Fruit fly (Drosophila melanogaster) whole organism, adult: ENCODE results near the gene Edc3.
A peak's percentile ranks its signal among the peaks of the same experiment; 100 is the strongest.

Experiments used
- CG11617 ChIP-seq: fragments of 200-800 bp; sonication (Bioruptor generic); optimal IDR thresholded peaks from 2 replicates; lab custom pipeline; 2017; ENCODE audit warnings: mild to moderate bottlenecking, missing biosample characterization, missing genetic modification reagents, missing genetic modification characterization
- CG12768 ChIP-seq: fragments of 200-800 bp; sonication (Bioruptor generic); optimal IDR thresholded peaks from 2 replicates; lab custom pipeline; 2017; ENCODE audit warnings: missing biosample characterization, missing genetic modification characterization, mild to moderate bottlenecking, moderate library complexity, missing genetic modification reagents
- CG14711 ChIP-seq: fragments of 200-800 bp; sonication (Bioruptor generic); optimal IDR thresholded peaks from 2 replicates; lab custom pipeline; 2018; ENCODE audit warnings: missing biosample characterization, mild to moderate bottlenecking, missing genetic modification characterization, moderate library complexity
- CG1620 ChIP-seq: fragments of 200-800 bp; sonication (Bioruptor generic); optimal IDR thresholded peaks from 2 replicates; lab custom pipeline; 2016; ENCODE audit warnings: missing biosample characterization, missing genetic modification characterization
- CG33017 ChIP-seq: fragments of 200-800 bp; sonication (Bioruptor generic); optimal IDR thresholded peaks from 2 replicates; lab custom pipeline; 2018; ENCODE audit warnings: missing biosample characterization, mild to moderate bottlenecking, missing genetic modification characterization, moderate library complexity
- CG5204 ChIP-seq: fragments of 200-800 bp; sonication (Bioruptor generic); optimal IDR thresholded peaks from 2 replicates; lab custom pipeline; 2016; ENCODE audit warnings: missing biosample characterization, missing genetic modification characterization
- CG7045 ChIP-seq: fragments of 200-800 bp; sonication (Bioruptor generic); optimal IDR thresholded peaks from 2 replicates; lab custom pipeline; 2017; ENCODE audit warnings: missing biosample characterization, mild to moderate bottlenecking, missing genetic modification characterization
- CG7101 ChIP-seq: fragments of 200-800 bp; sonication (Bioruptor generic); optimal IDR thresholded peaks from 2 replicates; lab custom pipeline; 2018; ENCODE audit warnings: missing biosample characterization, mild to moderate bottlenecking, missing genetic modification characterization, moderate library complexity
- Clk ChIP-seq: fragments of 200-800 bp; sonication (Bioruptor generic); optimal IDR thresholded peaks from 2 replicates; lab custom pipeline; 2017; ENCODE audit warnings: missing biosample characterization, missing genetic modification characterization
- Crg-1 ChIP-seq: fragments of 200-800 bp; sonication (Bioruptor generic); optimal IDR thresholded peaks from 2 replicates; lab custom pipeline; 2016; ENCODE audit warnings: missing biosample characterization, missing genetic modification characterization
- Hr96 ChIP-seq: fragments of 200-800 bp; sonication (Bioruptor generic); optimal IDR thresholded peaks from 2 replicates; lab custom pipeline; 2016; ENCODE audit warnings: missing biosample characterization, missing genetic modification characterization
- Mnt ChIP-seq: fragments of 200-800 bp; sonication (Bioruptor generic); optimal IDR thresholded peaks from 2 replicates; lab custom pipeline; 2016; ENCODE audit warnings: missing biosample characterization, mild to moderate bottlenecking, missing genetic modification characterization
- bab1 ChIP-seq: fragments of 200-800 bp; sonication (Bioruptor generic); optimal IDR thresholded peaks from 3 replicates; lab custom pipeline; 2019; ENCODE audit warnings: missing biosample characterization, mild to moderate bottlenecking, missing genetic modification characterization, moderate library complexity
- cic ChIP-seq: fragments of 200-800 bp; sonication (Bioruptor generic); optimal IDR thresholded peaks from 2 replicates; lab custom pipeline; 2017; ENCODE audit warnings: missing biosample characterization, mild to moderate bottlenecking, missing genetic modification characterization, moderate library complexity
- cnc ChIP-seq, 2 experiments: fragments of >200 bp; optimal IDR thresholded peaks; 2 replicates each; lab custom pipeline; 2017
- kay ChIP-seq: fragments of 200-800 bp; sonication (Bioruptor generic); peaks from one replicate; lab custom pipeline; 2016; ENCODE audit warnings: missing biosample characterization, missing genetic modification characterization, borderline replicate concordance
- ovo ChIP-seq: fragments of 200-800 bp; sonication (Bioruptor generic); optimal IDR thresholded peaks from 2 replicates; lab custom pipeline; 2016; ENCODE audit warnings: missing biosample characterization, missing genetic modification characterization
- pad ChIP-seq: fragments of 200-800 bp; sonication (Bioruptor generic); optimal IDR thresholded peaks from 3 replicates; lab custom pipeline; 2017; ENCODE audit warnings: missing biosample characterization, missing genetic modification characterization, mild to moderate bottlenecking, moderate library complexity, missing genetic modification reagents
- tj ChIP-seq: fragments of 200-800 bp; sonication (Bioruptor generic); optimal IDR thresholded peaks from 3 replicates; lab custom pipeline; 2017; ENCODE audit warnings: missing biosample characterization, mild to moderate bottlenecking, missing genetic modification characterization, moderate library complexity
- toe ChIP-seq: fragments of 200-800 bp; sonication (Bioruptor generic); optimal IDR thresholded peaks from 2 replicates; lab custom pipeline; 2016; ENCODE audit warnings: missing biosample characterization, missing genetic modification characterization

The Edc3 gene

DNA sequence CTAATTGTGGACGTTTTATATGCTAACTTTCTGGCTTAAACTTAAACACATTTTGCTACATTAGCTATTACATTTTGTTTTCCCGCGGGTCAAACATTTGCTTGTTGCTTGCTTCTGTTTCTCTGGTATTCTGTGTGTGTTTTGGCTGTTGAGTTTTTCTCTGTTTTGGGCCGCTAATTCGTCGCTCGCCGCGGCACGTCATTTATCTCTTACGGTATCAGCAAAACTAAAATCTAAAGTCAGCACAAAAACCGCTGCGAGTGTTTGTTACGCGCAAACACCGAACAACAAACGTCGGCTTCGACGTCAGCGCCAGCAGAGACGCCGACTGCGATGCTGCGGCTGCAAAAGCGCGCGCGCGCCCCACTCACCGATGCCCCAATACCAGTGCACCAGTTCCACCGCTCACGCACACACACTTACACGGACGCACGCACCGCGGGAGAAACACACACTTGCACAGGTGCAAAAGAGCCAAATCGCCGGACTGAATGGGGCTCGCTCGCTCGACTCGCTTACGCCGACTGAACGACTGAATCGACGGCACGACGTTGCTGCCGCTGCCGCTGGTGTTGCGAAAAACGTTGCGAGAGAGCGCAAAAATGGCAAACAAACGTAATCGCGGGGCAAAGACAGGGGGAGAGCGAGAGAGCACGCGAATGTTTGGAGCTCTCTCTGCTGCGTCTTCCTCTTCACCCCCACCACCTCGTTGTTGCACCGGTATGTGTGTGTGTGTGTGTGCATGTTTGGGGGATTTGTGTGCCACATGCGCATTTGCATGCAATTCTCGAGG lies 46.6 kb upstream of the Edc3 start:
- TF ChIP-seq Mnt (GFP tag; lab: Kevin White, UChicago) (peak; percentile 23), Hr96 (GFP tag; lab: Kevin White, UChicago) (peak; percentile 11), cic (GFP tag; lab: Kevin White, UChicago) (peak; percentile 63), tj (peak; percentile 97), pad (GFP tag; lab: Kevin White, UChicago) (peak; percentile 69), Clk (GFP tag; lab: Kevin White, UChicago) (no peak), toe (GFP tag; lab: Kevin White, UChicago) (no peak), CG7045 (GFP tag; lab: Kevin White, UChicago) (peak; percentile 27), CG12768 (GFP tag; lab: Kevin White, UChicago) (peak; percentile 58)

dm6 chr3L:17573823-17574222 lies 44.2 kb upstream of the Edc3 start:
- TF ChIP-seq pad (GFP tag; lab: Kevin White, UChicago) = peak; percentile 52
- peak; percentile 23 for TF ChIP-seq kay
- TF ChIP-seq cic (GFP tag; lab: Kevin White, UChicago) = peak; percentile 81
- no peak for TF ChIP-seq Crg-1 (GFP tag; lab: Kevin White, UChicago)
- TF ChIP-seq CG7101 = peak; percentile 3
- TF ChIP-seq CG5204 (GFP tag; lab: Kevin White, UChicago) = no peak
- no peak for TF ChIP-seq Hr96 (GFP tag; lab: Kevin White, UChicago)
- TF ChIP-seq CG12768 (GFP tag; lab: Kevin White, UChicago) = peak; percentile 56
- peak; percentile 62 for TF ChIP-seq tj
- TF ChIP-seq Mnt (GFP tag; lab: Kevin White, UChicago) = peak; percentile 35
- peak; percentile 0 for TF ChIP-seq ovo (GFP tag; lab: Kevin White, UChicago)

DNA sequence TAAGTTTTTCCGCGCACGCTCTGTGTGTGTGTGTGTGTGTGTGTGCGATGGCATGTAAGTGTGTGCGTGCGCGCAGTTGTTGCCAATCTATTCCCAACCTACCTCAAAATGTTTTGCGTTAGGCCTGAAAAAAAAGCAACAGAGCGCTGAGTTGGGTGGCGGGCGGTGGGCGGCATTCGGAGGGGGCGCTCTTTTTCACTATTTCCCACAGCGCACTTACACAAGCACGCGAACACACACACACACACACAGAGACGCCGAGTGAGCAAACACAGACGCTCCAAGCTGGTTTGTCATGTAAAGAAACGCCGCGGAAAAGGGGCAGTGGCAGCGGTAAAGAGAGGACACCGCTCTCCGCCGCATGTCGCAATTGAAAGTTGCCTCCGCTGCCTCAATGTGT lies 42.4 kb upstream of the Edc3 start:
- TF ChIP-seq CG7101 (no peak), CG12768 (GFP tag; lab: Kevin White, UChicago) (peak; percentile 30), cic (GFP tag; lab: Kevin White, UChicago) (peak; percentile 34), CG7045 (GFP tag; lab: Kevin White, UChicago) (peak; percentile 7), CG11617 (GFP tag; lab: Kevin White, UChicago) (no peak), bab1 (GFP tag; lab: Kevin White, UChicago) (no peak), kay (no peak), CG14711 (tag; lab: Kevin White, UChicago) (no peak), tj (peak; percentile 21)

- TF ChIP-seq cic (GFP tag; lab: Kevin White, UChicago) (no peak), ovo (GFP tag; lab: Kevin White, UChicago) (no peak), CG7101 (no peak), tj (peak; percentile 37), cnc (optimal IDR thresholded peaks at IDR 0.05; lab: Kevin White, UChicago) (no peak), CG12768 (GFP tag; lab: Kevin White, UChicago) (no peak), Hr96 (GFP tag; lab: Kevin White, UChicago) (no peak), CG33017 (tag; lab: Kevin White, UChicago) (no peak), kay (peak; percentile 83), CG1620 (GFP tag; lab: Kevin White, UChicago) (no peak), CG7045 (GFP tag; lab: Kevin White, UChicago) (no peak), CG11617 (GFP tag; lab: Kevin White, UChicago) (no peak), Mnt (GFP tag; lab: Kevin White, UChicago) (no peak), CG14711 (tag; lab: Kevin White, UChicago) (no peak), toe (GFP tag; lab: Kevin White, UChicago) (no peak), Crg-1 (GFP tag; lab: Kevin White, UChicago) (no peak)
Observed at dm6 chr3L:17570547-17570873, 40.8 kb upstream of the Edc3 start.

DNA sequence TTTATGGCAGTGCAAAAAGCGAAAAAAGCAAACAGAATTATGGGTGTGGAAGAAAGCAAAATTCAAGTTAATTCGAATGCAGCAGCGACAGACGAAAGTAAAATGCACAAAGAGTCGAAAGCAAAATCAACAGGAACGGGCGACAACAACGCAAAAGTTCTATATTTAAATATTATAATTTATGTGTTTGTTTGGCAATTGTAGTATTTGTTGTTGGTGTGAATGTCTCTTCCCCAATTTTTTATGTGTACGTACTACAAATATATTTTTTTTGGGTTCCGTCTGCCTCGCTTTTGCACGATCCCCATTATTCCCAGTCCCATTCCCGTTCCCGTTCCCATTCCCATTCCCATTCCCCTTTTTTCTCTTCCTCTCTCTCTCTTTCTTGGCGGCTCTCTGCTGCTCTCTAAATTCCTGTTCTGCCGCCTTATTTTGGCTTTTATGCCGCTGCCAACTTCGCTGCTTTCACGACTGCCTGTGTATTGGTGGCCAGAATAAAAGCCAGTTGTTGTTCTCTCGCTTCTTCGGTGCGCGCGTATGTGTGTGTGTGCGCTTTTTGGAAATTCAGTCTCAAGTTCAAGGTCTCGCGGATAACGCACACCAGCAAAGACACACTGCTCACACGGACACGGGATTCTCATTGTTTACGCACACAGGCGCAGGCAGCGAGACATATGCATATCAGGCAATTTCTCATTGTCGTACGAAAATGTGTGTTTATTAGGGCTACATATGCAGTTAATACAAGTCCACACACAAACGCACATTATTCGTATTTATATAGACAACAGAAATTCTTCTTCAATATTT lies 40.3 kb upstream of the Edc3 start:
- no peak for TF ChIP-seq ovo (GFP tag; lab: Kevin White, UChicago)
- TF ChIP-seq CG12768 (GFP tag; lab: Kevin White, UChicago) = peak; percentile 51
- peak; percentile 43 for TF ChIP-seq pad (GFP tag; lab: Kevin White, UChicago)
- peak; percentile 86 for TF ChIP-seq tj

- no peak for TF ChIP-seq CG7045 (GFP tag; lab: Kevin White, UChicago)
- TF ChIP-seq CG7101 = no peak
- TF ChIP-seq cic (GFP tag; lab: Kevin White, UChicago) = no peak
- no peak for TF ChIP-seq kay
- no peak for TF ChIP-seq toe (GFP tag; lab: Kevin White, UChicago)
- TF ChIP-seq bab1 (GFP tag; lab: Kevin White, UChicago) = no peak
- no peak for TF ChIP-seq Clk (GFP tag; lab: Kevin White, UChicago)
Observed at dm6 chr3L:17568698-17569097, 39.0 kb upstream of the Edc3 start.
